Worm (Caenorhabditis elegans) whole organism, L2 larva: ENCODE measurements around the gene clec-43.
"Not testable (repeated sequence)": the region's sequence is repeated elsewhere in the genome, so short reads cannot be mapped to it uniquely, and the experiment has no call there.

Experiments used
- C34F6.9 ChIP-seq: fragments of 150-350 bp; optimal IDR thresholded peaks from 2 replicates; lab custom pipeline; 2014; ENCODE audit warnings: missing biosample characterization, missing genetic modification characterization
- F13H6.1 ChIP-seq: sonication (generic microtip); optimal IDR thresholded peaks from 2 replicates; lab custom pipeline; 2016; ENCODE audit warnings: missing genetic modification characterization, missing compliant biosample characterization
- R02D3.7 ChIP-seq: fragments of 150-350 bp; optimal IDR thresholded peaks from 2 replicates; lab custom pipeline; 2014; ENCODE audit warnings: missing biosample characterization, missing genetic modification characterization
- Y55F3AM.14 ChIP-seq: fragments of 200-800 bp; sonication (Bioruptor generic); optimal IDR thresholded peaks from 2 replicates; lab custom pipeline; 2018; ENCODE audit warnings: mild to moderate bottlenecking, missing genetic modification characterization, missing compliant biosample characterization
- ZK546.5 ChIP-seq: sonication (generic microtip); optimal IDR thresholded peaks from 2 replicates; lab custom pipeline; 2017; ENCODE audit warnings: missing biosample characterization, missing genetic modification characterization
- aly-2 ChIP-seq: fragments of 150-350 bp; optimal IDR thresholded peaks from 2 replicates; lab custom pipeline; 2014; ENCODE audit warnings: missing biosample characterization, missing genetic modification characterization
- ama-1 ChIP-seq: fragments of 150-350 bp; optimal IDR thresholded peaks from 2 replicates; lab custom pipeline; 2018; ENCODE audit warnings: inconsistent platforms
- blmp-1 ChIP-seq: sonication (generic microtip); optimal IDR thresholded peaks from 2 replicates; lab custom pipeline; 2017; ENCODE audit warnings: missing genetic modification characterization, mild to moderate bottlenecking, missing compliant biosample characterization, antibody characterized with exemption, moderate library complexity; ENCODE audit not compliant: insufficient read depth
- ceh-16 ChIP-seq: fragments of 150-350 bp; optimal IDR thresholded peaks from 2 replicates; lab custom pipeline; 2014; ENCODE audit warnings: missing biosample characterization, missing genetic modification characterization
- crh-2 ChIP-seq: sonication (generic microtip); optimal IDR thresholded peaks from 2 replicates; lab custom pipeline; 2017; ENCODE audit warnings: missing biosample characterization, missing genetic modification characterization
- dmd-4 ChIP-seq: sonication (generic microtip); optimal IDR thresholded peaks from 2 replicates; lab custom pipeline; 2017; ENCODE audit warnings: missing biosample characterization, missing genetic modification characterization
- egl-27 ChIP-seq: sonication (generic microtip); optimal IDR thresholded peaks from 3 replicates; lab custom pipeline; 2017; ENCODE audit warnings: missing biosample characterization, missing genetic modification reagents, missing genetic modification characterization
- elt-1 ChIP-seq: fragments of 150-350 bp; optimal IDR thresholded peaks from 2 replicates; lab custom pipeline; 2014; ENCODE audit warnings: missing biosample characterization, missing genetic modification characterization
- elt-3 ChIP-seq: sonication (generic microtip); optimal IDR thresholded peaks from 2 replicates; lab custom pipeline; 2017; ENCODE audit warnings: missing biosample characterization, missing genetic modification characterization
- fos-1 ChIP-seq: fragments of 150-350 bp; optimal IDR thresholded peaks from 2 replicates; lab custom pipeline; 2014; ENCODE audit warnings: missing biosample characterization, missing genetic modification characterization
- gmeb-1 ChIP-seq: fragments of 150-350 bp; optimal IDR thresholded peaks from 2 replicates; lab custom pipeline; 2014; ENCODE audit warnings: missing biosample characterization, missing genetic modification characterization
- lin-11 ChIP-seq: fragments of 150-350 bp; sonication (generic microtip); optimal IDR thresholded peaks from 2 replicates; lab custom pipeline; 2014; ENCODE audit warnings: missing biosample characterization, missing genetic modification characterization, inconsistent platforms, mixed read lengths
- lin-13 ChIP-seq: fragments of 150-350 bp; optimal IDR thresholded peaks from 2 replicates; lab custom pipeline; 2014; ENCODE audit warnings: missing biosample characterization, missing genetic modification reagents, missing genetic modification characterization
- lsy-2 ChIP-seq, 2 experiments: fragments of 150-350 bp in 1 of 2; sonication (generic microtip) in 1 of 2; optimal IDR thresholded peaks; 2 replicates each; lab custom pipeline; 2014 to 2017; ENCODE audit warnings: missing biosample characterization in 2 of 2, missing genetic modification characterization in 2 of 2
- mbf-1 ChIP-seq: sonication (generic microtip); optimal IDR thresholded peaks from 2 replicates; lab custom pipeline; 2017; ENCODE audit warnings: missing biosample characterization, missing genetic modification characterization
- mdl-1 ChIP-seq, 2 experiments: fragments of 150-350 bp in 1 of 2; sonication (generic microtip) in 1 of 2; optimal IDR thresholded peaks; 2 replicates each; lab custom pipeline; 2017; ENCODE audit warnings: missing biosample characterization in 2 of 2, missing genetic modification characterization in 2 of 2
- nhr-10 ChIP-seq: sonication (generic microtip); optimal IDR thresholded peaks from 2 replicates; lab custom pipeline; 2017; ENCODE audit warnings: missing biosample characterization, missing genetic modification characterization
- nhr-11 ChIP-seq: fragments of 150-350 bp; optimal IDR thresholded peaks from 2 replicates; lab custom pipeline; 2014; ENCODE audit warnings: missing biosample characterization, missing genetic modification characterization
- nhr-129 ChIP-seq: fragments of 150-350 bp; optimal IDR thresholded peaks from 2 replicates; lab custom pipeline; 2014; ENCODE audit warnings: missing biosample characterization, missing genetic modification characterization
- nhr-21 ChIP-seq: fragments of 150-350 bp; optimal IDR thresholded peaks from 2 replicates; lab custom pipeline; 2014; ENCODE audit warnings: missing biosample characterization, missing genetic modification characterization
- nhr-23 ChIP-seq: fragments of 150-350 bp; optimal IDR thresholded peaks from 2 replicates; lab custom pipeline; 2014; ENCODE audit warnings: missing biosample characterization, missing genetic modification reagents, missing genetic modification characterization
- nhr-237 ChIP-seq: fragments of 150-350 bp; optimal IDR thresholded peaks from 2 replicates; lab custom pipeline; 2014; ENCODE audit warnings: missing biosample characterization, missing genetic modification characterization
- nhr-25 ChIP-seq: fragments of 150-350 bp; sonication (generic microtip); optimal IDR thresholded peaks from 3 replicates; lab custom pipeline; 2014; ENCODE audit warnings: missing biosample characterization, missing genetic modification characterization
- nhr-6 ChIP-seq: fragments of 150-350 bp; optimal IDR thresholded peaks from 2 replicates; lab custom pipeline; 2014; ENCODE audit warnings: missing biosample characterization, missing genetic modification characterization
- peb-1 ChIP-seq: fragments of 150-350 bp; optimal IDR thresholded peaks from 2 replicates; lab custom pipeline; 2014; ENCODE audit warnings: missing biosample characterization, missing genetic modification characterization
- sem-4 ChIP-seq: fragments of 150-350 bp; optimal IDR thresholded peaks from 2 replicates; lab custom pipeline; 2014; ENCODE audit warnings: missing biosample characterization, missing genetic modification reagents, missing genetic modification characterization
- skn-1 ChIP-seq: sonication (generic microtip); optimal IDR thresholded peaks from 2 replicates; lab custom pipeline; 2017; ENCODE audit warnings: missing biosample characterization, missing genetic modification characterization
- sma-9 ChIP-seq, 2 experiments: fragments of 150-350 bp in 1 of 2; sonication (generic microtip) in 1 of 2; optimal IDR thresholded peaks; 2 replicates each; lab custom pipeline; 2014 to 2016; ENCODE audit warnings: missing genetic modification characterization in 2 of 2, mild to moderate bottlenecking in 1 of 2, missing biosample characterization in 1 of 2, missing compliant biosample characterization in 1 of 2, missing genetic modification reagents in 1 of 2, moderate library complexity in 1 of 2
- snpc-4 ChIP-seq: fragments of 150-350 bp; optimal IDR thresholded peaks from 2 replicates; lab custom pipeline; 2014; ENCODE audit warnings: missing biosample characterization, missing genetic modification characterization
- unc-39 ChIP-seq: fragments of 150-350 bp; optimal IDR thresholded peaks from 2 replicates; lab custom pipeline; 2014; ENCODE audit warnings: missing biosample characterization, missing genetic modification characterization
- unc-55 ChIP-seq: fragments of 150-350 bp; sonication (generic microtip); optimal IDR thresholded peaks from 3 replicates; lab custom pipeline; 2014; ENCODE audit warnings: missing biosample characterization, missing genetic modification reagents, missing genetic modification characterization
- unc-62 ChIP-seq: fragments of 150-350 bp; optimal IDR thresholded peaks from 2 replicates; lab custom pipeline; 2014; ENCODE audit warnings: missing biosample characterization, missing genetic modification reagents, missing genetic modification characterization
- zag-1 ChIP-seq: fragments of 150-350 bp; optimal IDR thresholded peaks from 2 replicates; lab custom pipeline; 2014; ENCODE audit warnings: missing biosample characterization, missing genetic modification characterization
- ztf-4 ChIP-seq: fragments of 150-350 bp; optimal IDR thresholded peaks from 2 replicates; lab custom pipeline; 2014; ENCODE audit warnings: missing biosample characterization, missing genetic modification characterization

clec-43 gene

ce11 chrII:927331-927730 lies 16.5 kb upstream of the clec-43 start, which contains the start of gene R07C3.13:
Gene R07C3.13 (minus strand): TSS chrII:927431.
- no peak for TF ChIP-seq sem-4 (tag; lab: Kevin White, UChicago)
- TF ChIP-seq unc-55 (GFP tag; lab: Kevin White, UChicago): no peak
- no peak for TF ChIP-seq aly-2 (tag; lab: Kevin White, UChicago)
- no peak for TF ChIP-seq blmp-1 (tag; lab: Kevin White, UChicago)
- no peak for TF ChIP-seq elt-3 (tag; lab: Kevin White, UChicago)
- TF ChIP-seq zag-1 (tag; lab: Kevin White, UChicago): no peak
- no peak for TF ChIP-seq mbf-1 (tag; lab: Kevin White, UChicago)
- no peak for TF ChIP-seq skn-1 (tag; lab: Kevin White, UChicago)
- TF ChIP-seq unc-39: no peak
- TF ChIP-seq crh-2 (tag; lab: Kevin White, UChicago): no peak
- no peak for TF ChIP-seq nhr-237 (tag; lab: Kevin White, UChicago)
- no peak for TF ChIP-seq Y55F3AM.14 (GFP tag; lab: Kevin White, UChicago)
- no peak for TF ChIP-seq R02D3.7 (tag; lab: Kevin White, UChicago)
- TF ChIP-seq egl-27: no peak
- TF ChIP-seq nhr-25 (tag; lab: Kevin White, UChicago): no peak
- TF ChIP-seq F13H6.1 (tag; lab: Kevin White, UChicago): no peak
- TF ChIP-seq gmeb-1 (tag; lab: Kevin White, UChicago): no peak

ce11 chrII:930871-931270 lies 13.0 kb upstream of the clec-43 start, which contains the start of gene fbxc-34:
Gene fbxc-34 (plus strand): TSS chrII:931171.
- not testable (repeated sequence) for TF ChIP-seq ceh-16 (tag; lab: Kevin White, UChicago); elt-1; lin-13 (GFP tag; lab: Kevin White, UChicago)

- TF ChIP-seq unc-62 (no peak), elt-3 (tag; lab: Kevin White, UChicago) (no peak), nhr-237 (tag; lab: Kevin White, UChicago) (no peak), nhr-10 (tag; lab: Kevin White, UChicago) (no peak), sma-9 (GFP tag; optimal IDR thresholded peaks at IDR 0.05; lab: Kevin White, UChicago) (no peak), sma-9 (tag; optimal IDR thresholded peaks at IDR 0.05; lab: Kevin White, UChicago) (no peak), nhr-25 (tag; lab: Kevin White, UChicago) (no peak), mbf-1 (tag; lab: Kevin White, UChicago) (no peak), egl-27 (no peak), nhr-11 (tag; lab: Kevin White, UChicago) (no peak), snpc-4 (no peak), fos-1 (no peak), mdl-1 (tag; optimal IDR thresholded peaks at IDR 0.05; lab: Kevin White, UChicago) (no peak), lsy-2 (tag; optimal IDR thresholded peaks at IDR 0.05; lab: Kevin White, UChicago) (no peak), ama-1 (lab: Kevin White, UChicago) (no peak), dmd-4 (tag; lab: Kevin White, UChicago) (no peak), ceh-16 (tag; lab: Kevin White, UChicago) (no peak), nhr-21 (tag; lab: Kevin White, UChicago) (no peak)
Measured at ce11 chrII:932718-933117, 11.1 kb upstream of the clec-43 start, which contains the start of gene acs-15. Gene acs-15 (plus strand): TSS chrII:933018.

- TF ChIP-seq lin-11 (no peak), ZK546.5 (tag; lab: Kevin White, UChicago) (no peak), peb-1 (tag; lab: Kevin White, UChicago) (no peak), nhr-11 (tag; lab: Kevin White, UChicago) (no peak)
Measured at ce11 chrII:937265-937664, 6.6 kb upstream of the clec-43 start.

- TF ChIP-seq zag-1 (tag; lab: Kevin White, UChicago) (no peak), elt-1 (no peak), unc-55 (GFP tag; lab: Kevin White, UChicago) (no peak), nhr-23 (tag; lab: Kevin White, UChicago) (no peak), C34F6.9 (tag; lab: Kevin White, UChicago) (no peak), blmp-1 (tag; lab: Kevin White, UChicago) (no peak), mdl-1 (tag; optimal IDR thresholded peaks at IDR 0.05; lab: Kevin White, UChicago) (no peak), nhr-129 (tag; lab: Kevin White, UChicago) (no peak), ztf-4 (no peak), lin-13 (GFP tag; lab: Kevin White, UChicago) (no peak), nhr-6 (no peak), nhr-10 (tag; lab: Kevin White, UChicago) (no peak), gmeb-1 (tag; lab: Kevin White, UChicago) (no peak), unc-62 (no peak)
Measured at ce11 chrII:938549-938948, 5.3 kb upstream of the clec-43 start, which contains the start of gene R07C3.3. Gene R07C3.3 (plus strand): TSS chrII:938849.
